Fruit fly (Drosophila melanogaster) whole organism, wandering third instar larva: ENCODE measurements around the gene Dad.

ENCODE experiments used
- Abd-B ChIP-seq: fragments of >200 bp; optimal IDR thresholded peaks from 2 replicates; lab custom pipeline; 2017; ENCODE audit warnings: missing biosample characterization, missing genetic modification characterization
- CG32264 ChIP-seq: fragments of 200-800 bp; sonication (Bioruptor generic); optimal IDR thresholded peaks from 2 replicates; lab custom pipeline; 2016; ENCODE audit warnings: missing biosample characterization, missing genetic modification characterization
- CrebA ChIP-seq: fragments of 200-800 bp; sonication (Bioruptor generic); optimal IDR thresholded peaks from 2 replicates; lab custom pipeline; 2016; ENCODE audit warnings: missing biosample characterization, mild to moderate bottlenecking, missing genetic modification characterization, borderline replicate concordance
- Dfd ChIP-seq: fragments of >200 bp; optimal IDR thresholded peaks from 2 replicates; lab custom pipeline; 2017; ENCODE audit warnings: missing biosample characterization, missing genetic modification characterization
- Dif ChIP-seq: fragments of 200-275, 200-300 bp; sonication (Bioruptor generic); optimal IDR thresholded peaks from 2 replicates; lab custom pipeline; 2018; ENCODE audit warnings: missing biosample characterization, missing genetic modification characterization; ENCODE audit not compliant: partially characterized antibody
- HLH106 ChIP-seq: fragments of 200-800 bp; optimal IDR thresholded peaks from 3 replicates; lab custom pipeline; 2019; ENCODE audit warnings: missing biosample characterization, mild to moderate bottlenecking, missing genetic modification characterization, moderate library complexity
- Hnf4 ChIP-seq: fragments of 200-800 bp; sonication (Bioruptor generic); optimal IDR thresholded peaks from 2 replicates; lab custom pipeline; 2016; ENCODE audit warnings: missing biosample characterization, mild to moderate bottlenecking, missing genetic modification characterization
- Hr83 ChIP-seq: fragments of 200-300 bp; sonication (Bioruptor generic); optimal IDR thresholded peaks from 2 replicates; lab custom pipeline; 2016; ENCODE audit warnings: missing biosample characterization, mild to moderate bottlenecking, missing genetic modification characterization, moderate library complexity; ENCODE audit not compliant: poor library complexity, severe bottlenecking
- Mio ChIP-seq: sonication (Bioruptor generic); optimal IDR thresholded peaks from 2 replicates; lab custom pipeline; 2016; ENCODE audit warnings: missing biosample characterization, missing genetic modification characterization
- Rel ChIP-seq, 2 experiments: fragments of 200-800 bp; sonication (Bioruptor generic) in 1 of 2; optimal IDR thresholded peaks; 2 replicates in 1 of 2; 3 replicates in 1 of 2; lab custom pipeline; 2016 to 2019; ENCODE audit warnings: mild to moderate bottlenecking in 2 of 2, missing biosample characterization in 2 of 2, missing genetic modification characterization in 2 of 2, moderate library complexity in 1 of 2
- Vsx2 ChIP-seq: fragments of 200-300, 225-300 bp; sonication (Bioruptor generic); optimal IDR thresholded peaks from 2 replicates; lab custom pipeline; 2018; ENCODE audit warnings: missing biosample characterization, missing genetic modification characterization; ENCODE audit not compliant: partially characterized antibody
- brk ChIP-seq: fragments of 200-800 bp; sonication (Bioruptor generic); optimal IDR thresholded peaks from 2 replicates; lab custom pipeline; 2016; ENCODE audit warnings: missing biosample characterization, mild to moderate bottlenecking, missing genetic modification characterization
- dl ChIP-seq, 2 experiments: fragments of 175-275, 200-275 bp in 1 of 2; fragments of 200-275 bp in 1 of 2; sonication (Bioruptor generic); optimal IDR thresholded peaks; lab custom pipeline; 2018; ENCODE audit warnings: mild to moderate bottlenecking in 2 of 2, missing biosample characterization in 2 of 2, missing genetic modification characterization in 2 of 2, moderate library complexity in 2 of 2; ENCODE audit not compliant: partially characterized antibody in 2 of 2, insufficient read depth in 1 of 2
- dmrt93B ChIP-seq: fragments of 200-800 bp; sonication (Bioruptor generic); optimal IDR thresholded peaks from 2 replicates; lab custom pipeline; 2018; ENCODE audit warnings: missing biosample characterization, mild to moderate bottlenecking, missing genetic modification characterization
- dsf ChIP-seq: sonication (Bioruptor generic); optimal IDR thresholded peaks from 2 replicates; lab custom pipeline; 2016; ENCODE audit warnings: missing biosample characterization, missing genetic modification characterization, borderline replicate concordance
- ey ChIP-seq: fragments of 200-800 bp; sonication (Bioruptor generic); optimal IDR thresholded peaks from 2 replicates; lab custom pipeline; 2016; ENCODE audit warnings: missing biosample characterization, missing genetic modification characterization
- foxo ChIP-seq, 2 experiments: fragments of 200-800 bp; sonication (Bioruptor generic); optimal IDR thresholded peaks; 2 replicates in 1 of 2; 3 replicates in 1 of 2; lab custom pipeline; 2016 to 2017; ENCODE audit warnings: missing biosample characterization in 2 of 2, missing genetic modification characterization in 2 of 2
- fru ChIP-seq: fragments of 200-800 bp; sonication (Bioruptor generic); optimal IDR thresholded peaks from 3 replicates; lab custom pipeline; 2016; ENCODE audit warnings: missing biosample characterization, mild to moderate bottlenecking, missing genetic modification characterization
- h ChIP-seq: fragments of 200-800 bp; sonication (Bioruptor generic); optimal IDR thresholded peaks from 3 replicates; lab custom pipeline; 2016; ENCODE audit warnings: missing biosample characterization, mild to moderate bottlenecking, missing genetic modification characterization
- jim ChIP-seq: fragments of 175-275, 200-325 bp; sonication (Bioruptor generic); optimal IDR thresholded peaks from 2 replicates; lab custom pipeline; 2016; ENCODE audit warnings: missing biosample characterization, mild to moderate bottlenecking, missing genetic modification characterization
- lola ChIP-seq: fragments of >200 bp; optimal IDR thresholded peaks from 2 replicates; lab custom pipeline; 2017; ENCODE audit warnings: missing biosample characterization, missing genetic modification characterization
- psq ChIP-seq: fragments of 200-800 bp; sonication (Bioruptor generic); optimal IDR thresholded peaks from 3 replicates; lab custom pipeline; 2017; ENCODE audit warnings: missing biosample characterization, mild to moderate bottlenecking, missing genetic modification characterization, moderate library complexity
- rgr ChIP-seq: fragments of 200-800 bp; sonication (Bioruptor generic); optimal IDR thresholded peaks from 3 replicates; lab custom pipeline; 2016; ENCODE audit warnings: missing biosample characterization, mild to moderate bottlenecking, missing genetic modification characterization
- sv ChIP-seq: fragments of 200-800 bp; sonication (Bioruptor generic); optimal IDR thresholded peaks from 3 replicates; lab custom pipeline; 2016; ENCODE audit warnings: missing biosample characterization, missing genetic modification characterization
- usp ChIP-seq: fragments of >200 bp; optimal IDR thresholded peaks from 2 replicates; lab custom pipeline; 2017; ENCODE audit warnings: missing biosample characterization, missing genetic modification characterization
- woc ChIP-seq: sonication (Bioruptor generic); optimal IDR thresholded peaks from 2 replicates; lab custom pipeline; 2016; ENCODE audit warnings: missing biosample characterization, mild to moderate bottlenecking, missing genetic modification characterization

Dad gene

DNA sequence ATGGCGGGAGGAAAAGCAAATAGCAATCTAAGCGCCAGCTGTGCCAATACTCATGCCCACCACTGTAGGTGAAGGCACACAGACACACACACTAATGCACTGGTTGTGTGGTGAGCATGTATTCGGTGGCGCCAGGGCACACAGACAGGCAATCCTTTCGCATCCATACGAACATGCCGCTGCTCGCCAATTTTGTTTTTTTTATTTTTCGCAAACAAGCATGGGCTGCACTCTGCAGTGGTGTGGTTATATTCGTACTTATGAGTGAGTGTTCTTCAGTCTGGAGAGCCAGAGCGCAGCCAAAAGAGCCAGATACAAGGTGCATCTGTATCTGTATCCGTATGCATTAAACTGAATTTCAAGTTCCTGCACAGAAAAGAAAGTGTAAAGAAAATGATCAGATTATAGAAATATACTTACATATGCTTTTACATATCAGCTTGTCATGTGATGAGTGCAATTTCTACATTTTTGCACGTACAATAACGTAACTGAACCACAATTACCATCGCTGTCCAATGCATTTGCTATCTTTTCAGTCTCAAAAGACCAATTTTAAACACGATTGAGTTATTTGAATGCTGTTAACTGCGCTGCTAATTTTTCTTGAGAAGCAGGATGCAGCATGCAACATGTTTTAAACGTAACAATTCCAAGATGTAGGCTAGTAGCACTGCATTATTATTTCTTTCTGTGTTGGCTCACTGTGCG is 5.4 kb downstream of the Dad start (continued):
- TF ChIP-seq Vsx2 (GFP tag; lab: Kevin White, UChicago), result no peak
- TF ChIP-seq jim (GFP tag; lab: Kevin White, UChicago), result peak; percentile 56
- TF ChIP-seq dsf (GFP tag; lab: Kevin White, UChicago), result no peak
- TF ChIP-seq CG32264, result no peak
- TF ChIP-seq, all 38 proteins: peak for 22

DNA sequence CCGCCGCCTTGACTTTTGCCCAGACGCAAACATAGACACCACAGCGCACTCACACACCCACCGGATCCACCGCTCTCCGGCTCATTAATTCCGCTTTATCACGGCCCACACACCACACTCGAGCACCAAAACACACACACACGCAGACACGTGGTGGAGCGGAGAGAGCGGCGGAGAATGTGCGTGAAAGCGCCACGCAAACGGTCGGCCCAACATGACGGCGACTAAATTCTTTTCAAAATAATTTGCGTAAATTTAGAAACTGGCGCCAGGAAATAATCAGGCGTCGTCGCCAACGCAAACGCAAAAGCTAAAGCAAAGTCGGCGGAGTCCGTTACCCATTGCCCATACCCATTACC is 6.0 kb downstream of the Dad start:
- TF ChIP-seq Dif (GFP tag; lab: Kevin White, UChicago) (peak; percentile 34), brk (GFP tag; lab: Kevin White, UChicago) (no peak), lola (GFP tag; lab: Kevin White, UChicago) (no peak), h (GFP tag; lab: Kevin White, UChicago) (no peak), dmrt93B (GFP tag; lab: Kevin White, UChicago) (no peak), Rel (GFP tag; optimal IDR thresholded peaks at IDR 0.05; lab: Kevin White, UChicago) (no peak), Rel (tag; optimal IDR thresholded peaks at IDR 0.05; lab: Kevin White, UChicago) (no peak), Abd-B (no peak), jim (GFP tag; lab: Kevin White, UChicago) (no peak), Hr83 (GFP tag; lab: Kevin White, UChicago) (no peak), usp (GFP tag; lab: Kevin White, UChicago) (no peak), CrebA (no peak), dl (GFP tag; optimal IDR thresholded peaks at IDR 0.05; lab: Kevin White, UChicago; ENCODE audit: insufficient read depth in 1 of 2, partially characterized antibody in 2 of 2) (peak in 1 of 2 experiments; percentile 27), Dfd (GFP tag; lab: Kevin White, UChicago) (no peak), fru (GFP tag; lab: Kevin White, UChicago) (no peak), foxo (GFP tag; optimal IDR thresholded peaks at IDR 0.05; lab: Kevin White, UChicago) (no peak)

DNA sequence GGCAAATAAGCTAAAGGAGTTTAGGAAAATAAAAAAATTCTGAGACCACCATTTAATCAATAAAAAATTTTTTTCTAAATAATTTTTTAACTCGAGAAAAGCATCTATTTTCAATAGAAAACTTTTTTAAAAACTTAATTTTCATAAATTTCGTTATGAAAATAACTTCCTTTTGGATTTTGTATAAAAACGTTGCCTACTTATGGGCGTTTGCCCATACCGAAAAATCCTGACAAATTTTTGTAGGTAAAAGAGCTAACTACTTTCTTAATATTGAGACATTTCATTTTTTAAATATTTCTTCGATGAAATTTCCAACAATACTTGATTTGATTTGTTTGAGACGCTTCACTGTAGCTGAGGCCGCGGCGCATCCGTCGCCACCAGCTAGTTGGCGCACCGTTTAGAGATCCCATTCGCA is 6.4 kb downstream of the Dad start:
- TF ChIP-seq ey (peak; percentile 31), woc (peak; percentile 20), brk (GFP tag; lab: Kevin White, UChicago) (no peak), foxo (GFP tag; optimal IDR thresholded peaks at IDR 0.05; lab: Kevin White, UChicago) (peak in 1 of 2 experiments; percentile 20), Dif (GFP tag; lab: Kevin White, UChicago) (no peak), sv (GFP tag; lab: Kevin White, UChicago) (peak; percentile 32), Abd-B (no peak), psq (peak; percentile 12), fru (GFP tag; lab: Kevin White, UChicago) (peak; percentile 16), Vsx2 (GFP tag; lab: Kevin White, UChicago) (no peak), usp (GFP tag; lab: Kevin White, UChicago) (no peak)

DNA sequence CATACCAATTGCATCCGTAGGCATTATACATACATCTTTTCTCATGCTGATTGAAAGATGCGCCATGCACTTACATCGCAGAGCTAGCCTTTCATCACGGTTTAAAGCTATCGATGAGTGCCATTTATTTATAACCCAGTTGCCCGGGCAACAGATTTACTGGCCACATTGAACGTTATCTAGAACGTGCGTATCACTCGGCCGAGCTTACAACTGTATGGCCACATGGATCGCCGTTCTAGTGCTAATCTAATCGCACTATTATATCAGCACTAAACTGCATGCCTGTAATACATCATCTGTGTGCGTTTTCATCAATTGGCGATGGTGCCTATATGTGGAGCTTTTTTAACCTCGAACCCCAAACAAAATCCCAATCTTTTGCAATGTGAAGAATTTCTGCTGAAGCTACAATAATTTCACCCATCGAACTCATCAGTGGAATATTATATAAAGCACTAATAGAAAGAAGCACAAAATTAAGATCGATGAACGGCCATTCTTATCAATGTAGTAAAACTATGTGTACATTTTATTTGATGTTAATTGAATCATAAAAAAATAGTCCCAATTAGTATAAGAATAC is 7.1 kb downstream of the Dad start:
- no peak for TF ChIP-seq dsf (GFP tag; lab: Kevin White, UChicago)
- TF ChIP-seq lola (GFP tag; lab: Kevin White, UChicago), result no peak

DNA sequence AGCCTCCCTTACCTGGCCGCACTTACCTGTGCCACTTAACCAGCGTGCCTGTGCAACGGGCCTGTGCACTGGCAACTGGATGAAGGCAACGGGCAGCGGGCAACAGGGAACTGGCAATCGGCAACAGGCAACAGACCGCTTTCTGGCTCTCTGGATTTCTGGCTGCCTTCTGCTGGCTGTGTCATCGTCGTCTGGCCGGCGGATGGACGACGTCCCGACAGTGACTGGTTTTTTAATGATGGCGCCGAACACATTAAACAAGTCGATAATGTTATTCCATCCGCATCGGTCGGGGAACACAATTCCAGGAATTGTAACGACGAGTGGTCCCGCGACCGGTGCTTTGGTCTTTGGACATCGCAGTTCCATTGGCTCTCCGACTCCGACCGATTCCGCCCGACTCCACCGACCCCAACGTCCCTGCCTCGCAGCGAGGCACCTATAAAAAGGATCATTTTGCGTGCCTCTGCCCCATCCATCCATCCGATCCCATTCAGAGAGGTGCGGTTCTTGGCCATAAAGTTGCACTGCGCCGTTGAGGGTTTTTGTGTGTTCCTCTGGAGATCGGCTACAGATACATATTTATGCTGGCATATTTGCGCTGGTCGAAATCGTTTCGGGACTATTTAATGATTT is 8.0 kb downstream of the Dad start:
- TF ChIP-seq dsf (GFP tag; lab: Kevin White, UChicago) (no peak), rgr (GFP tag; lab: Kevin White, UChicago) (no peak), HLH106 (tag; lab: Kevin White, UChicago) (peak; percentile 2), Dif (GFP tag; lab: Kevin White, UChicago) (peak; percentile 56), Hnf4 (no peak), Hr83 (GFP tag; lab: Kevin White, UChicago) (peak; percentile 38), dl (GFP tag; optimal IDR thresholded peaks at IDR 0.05; lab: Kevin White, UChicago; ENCODE audit: insufficient read depth in 1 of 2, partially characterized antibody in 2 of 2) (peak in 1 of 2 experiments; percentile 9), Rel (GFP tag; optimal IDR thresholded peaks at IDR 0.05; lab: Kevin White, UChicago) (peak; percentile 61), Rel (tag; optimal IDR thresholded peaks at IDR 0.05; lab: Kevin White, UChicago) (no peak), Mio (no peak), Abd-B (no peak), fru (GFP tag; lab: Kevin White, UChicago) (peak; percentile 32), Vsx2 (GFP tag; lab: Kevin White, UChicago) (peak; percentile 29), psq (peak; percentile 7), brk (GFP tag; lab: Kevin White, UChicago) (peak; percentile 79)
